Worm (Caenorhabditis elegans) whole organism, L1 larva: Measurements from ENCODE around the gene sra-4.

Source experiments
- C34B4.2 ChIP-seq: sonication (generic microtip); optimal IDR thresholded peaks from 2 replicates; lab custom pipeline; 2017; ENCODE audit warnings: mild to moderate bottlenecking, missing genetic modification characterization, missing compliant biosample characterization
- aha-1 ChIP-seq: fragments of 150-350 bp; optimal IDR thresholded peaks from 2 replicates; lab custom pipeline; 2014; ENCODE audit warnings: missing biosample characterization, missing genetic modification characterization
- aly-2 ChIP-seq: fragments of 150-350 bp; optimal IDR thresholded peaks from 2 replicates; lab custom pipeline; 2014; ENCODE audit warnings: missing biosample characterization, missing genetic modification characterization
- blmp-1 ChIP-seq: fragments of 150-350 bp; optimal IDR thresholded peaks from 2 replicates; lab custom pipeline; 2014; ENCODE audit warnings: missing biosample characterization, missing genetic modification characterization
- ceh-63 ChIP-seq: fragments of 200-800 bp; sonication (Bioruptor generic); optimal IDR thresholded peaks from 2 replicates; lab custom pipeline; 2018; ENCODE audit warnings: mild to moderate bottlenecking, missing genetic modification characterization, missing compliant biosample characterization
- ceh-8 ChIP-seq: fragments of 200-800 bp; sonication (Bioruptor generic); optimal IDR thresholded peaks from 2 replicates; lab custom pipeline; 2018; ENCODE audit warnings: mild to moderate bottlenecking, missing genetic modification characterization, moderate library complexity, missing compliant biosample characterization
- ceh-82 ChIP-seq, 3 experiments: fragments of 150-350 bp in 1 of 3; sonication (generic microtip) in 2 of 3; optimal IDR thresholded peaks; 2 replicates each; lab custom pipeline; 2014 to 2017; ENCODE audit warnings: missing biosample characterization in 3 of 3, missing genetic modification characterization in 3 of 3
- ces-1 ChIP-seq: fragments of 150-350 bp; optimal IDR thresholded peaks from 2 replicates; lab custom pipeline; 2014; ENCODE audit warnings: missing biosample characterization, missing genetic modification reagents, missing genetic modification characterization
- dpl-1 ChIP-seq, 3 experiments: fragments of 150-350 bp in 2 of 3; sonication (generic microtip) in 1 of 3; optimal IDR thresholded peaks; 2 replicates each; lab custom pipeline; 2014 to 2017; ENCODE audit warnings: missing biosample characterization in 3 of 3, missing genetic modification characterization in 3 of 3, missing genetic modification reagents in 3 of 3
- dsc-1 ChIP-seq: sonication (generic microtip); optimal IDR thresholded peaks from 2 replicates; lab custom pipeline; 2016; ENCODE audit warnings: mild to moderate bottlenecking, missing genetic modification characterization, missing compliant biosample characterization
- efl-1 ChIP-seq, 4 experiments: fragments of 150-350 bp; optimal IDR thresholded peaks in 3 of 4; peaks in 1 of 4; 1 replicate in 1 of 4; 2 replicates in 3 of 4; lab custom pipeline; 2014; ENCODE audit warnings: missing biosample characterization in 2 of 4, missing genetic modification characterization in 2 of 4, missing genetic modification reagents in 2 of 4
- efl-3 ChIP-seq: fragments of 200-800 bp; sonication (Bioruptor generic); optimal IDR thresholded peaks from 2 replicates; lab custom pipeline; 2018; ENCODE audit warnings: mild to moderate bottlenecking, missing genetic modification characterization, missing compliant biosample characterization
- egl-13 ChIP-seq: sonication (generic microtip); optimal IDR thresholded peaks from 2 replicates; lab custom pipeline; 2016; ENCODE audit warnings: missing genotype, missing genetic modification reagents, missing genetic modification characterization, missing compliant biosample characterization
- elt-2 ChIP-seq: sonication (generic microtip); optimal IDR thresholded peaks from 2 replicates; lab custom pipeline; 2016; ENCODE audit warnings: missing genetic modification characterization, mild to moderate bottlenecking, inconsistent platforms, missing compliant biosample characterization, missing genetic modification reagents
- elt-3 ChIP-seq, 6 experiments: fragments of 150-350 bp in 1 of 6; sonication (generic microtip); optimal IDR thresholded peaks; 2 replicates each; lab custom pipeline; 2017 to 2018; ENCODE audit warnings: missing biosample characterization in 6 of 6, missing genetic modification characterization in 6 of 6, inconsistent platforms in 1 of 6
- ets-5 ChIP-seq: fragments of 200-800 bp; sonication (Bioruptor generic); IDR thresholded peaks from 2 replicates; pipeline ENCODE4 v1.3.6; 2022; ENCODE audit warnings: missing genetic modification characterization, missing compliant biosample characterization
- fkh-8 ChIP-seq: sonication (generic microtip); optimal IDR thresholded peaks from 2 replicates; lab custom pipeline; 2016; ENCODE audit warnings: mild to moderate bottlenecking, missing genetic modification characterization, missing compliant biosample characterization
- fos-1 ChIP-seq: fragments of 150-350 bp; optimal IDR thresholded peaks from 2 replicates; lab custom pipeline; 2014; ENCODE audit warnings: missing biosample characterization, missing genetic modification characterization
- grh-1 ChIP-seq: fragments of 200-800 bp; sonication (Bioruptor generic); IDR thresholded peaks from 2 replicates; pipeline ENCODE4 v1.3.6; 2022; ENCODE audit warnings: missing genetic modification reagents, missing genetic modification characterization, missing compliant biosample characterization
- irx-1 ChIP-seq: sonication (generic microtip); optimal IDR thresholded peaks from 2 replicates; lab custom pipeline; 2016; ENCODE audit warnings: missing genetic modification characterization, missing compliant biosample characterization
- lin-14 ChIP-seq: fragments of 200-800 bp; sonication (Bioruptor generic); optimal IDR thresholded peaks from 2 replicates; lab custom pipeline; 2018; ENCODE audit warnings: mild to moderate bottlenecking, missing genetic modification characterization, moderate library complexity, missing compliant biosample characterization
- lin-15B ChIP-seq: fragments of 150-350 bp; sonication (generic microtip); optimal IDR thresholded peaks from 3 replicates; lab custom pipeline; 2014; ENCODE audit warnings: missing biosample characterization, missing genetic modification characterization
- lin-35 ChIP-seq, 2 experiments: fragments of 150-350 bp; optimal IDR thresholded peaks; 2 replicates each; lab custom pipeline; 2014; ENCODE audit warnings: missing biosample characterization in 2 of 2, missing genetic modification characterization in 2 of 2, missing genetic modification reagents in 2 of 2
- mab-9 ChIP-seq: fragments of 200-800 bp; sonication (Bioruptor generic); IDR thresholded peaks from 2 replicates; pipeline ENCODE4 v1.3.6; 2022; ENCODE audit warnings: missing genetic modification reagents, missing genetic modification characterization, missing compliant biosample characterization
- mdl-1 ChIP-seq, 2 experiments: fragments of 150-350 bp; optimal IDR thresholded peaks; 2 replicates each; lab custom pipeline; 2014 to 2017; ENCODE audit warnings: missing biosample characterization in 2 of 2, missing genetic modification characterization in 2 of 2, inconsistent platforms in 1 of 2
- nhr-237 ChIP-seq: fragments of 150-350 bp; optimal IDR thresholded peaks from 2 replicates; lab custom pipeline; 2014; ENCODE audit warnings: missing biosample characterization, missing genetic modification characterization
- nhr-47 ChIP-seq: sonication (generic microtip); optimal IDR thresholded peaks from 2 replicates; lab custom pipeline; 2016; ENCODE audit warnings: mild to moderate bottlenecking, missing genetic modification characterization, moderate library complexity, missing compliant biosample characterization
- nhr-90 ChIP-seq: sonication (generic microtip); optimal IDR thresholded peaks from 2 replicates; lab custom pipeline; 2016; ENCODE audit warnings: mild to moderate bottlenecking, missing genetic modification characterization, missing compliant biosample characterization; ENCODE audit not compliant: poor library complexity
- pag-3 ChIP-seq: sonication (generic microtip); optimal IDR thresholded peaks from 2 replicates; lab custom pipeline; 2017; ENCODE audit warnings: missing genetic modification characterization, mild to moderate bottlenecking, missing compliant biosample characterization, antibody characterized with exemption, borderline replicate concordance; ENCODE audit not compliant: insufficient read depth
- pax-3 ChIP-seq: fragments of 200-800 bp; sonication (Bioruptor generic); optimal IDR thresholded peaks from 2 replicates; lab custom pipeline; 2018; ENCODE audit warnings: mild to moderate bottlenecking, missing genetic modification characterization, moderate library complexity, missing compliant biosample characterization
- snu-23 ChIP-seq: sonication (generic microtip); optimal IDR thresholded peaks from 2 replicates; lab custom pipeline; 2016; ENCODE audit warnings: missing genetic modification characterization, missing compliant biosample characterization
- sox-4 ChIP-seq: sonication (generic microtip); optimal IDR thresholded peaks from 2 replicates; lab custom pipeline; 2016; ENCODE audit warnings: missing genetic modification characterization, missing compliant biosample characterization
- swsn-7 ChIP-seq: sonication (generic microtip); optimal IDR thresholded peaks from 2 replicates; lab custom pipeline; 2016; ENCODE audit warnings: missing genetic modification characterization, missing compliant biosample characterization
- unc-130 ChIP-seq: fragments of 150-350 bp; optimal IDR thresholded peaks from 2 replicates; lab custom pipeline; 2017; ENCODE audit warnings: missing biosample characterization, missing genetic modification characterization, inconsistent platforms
- unc-30 ChIP-seq: sonication (generic microtip); optimal IDR thresholded peaks from 2 replicates; lab custom pipeline; 2017; ENCODE audit warnings: missing biosample characterization, missing genetic modification characterization
- unc-62 ChIP-seq: fragments of 150-350 bp; optimal IDR thresholded peaks from 2 replicates; lab custom pipeline; 2014; ENCODE audit warnings: missing biosample characterization, missing genetic modification reagents, missing genetic modification characterization
- unc-98 ChIP-seq: fragments of 200-800 bp; sonication (Bioruptor generic); IDR thresholded peaks from 2 replicates; pipeline ENCODE4 v1.3.6; 2022; ENCODE audit warnings: missing genetic modification characterization, missing compliant biosample characterization
- vab-15 ChIP-seq: sonication (generic microtip); optimal IDR thresholded peaks from 2 replicates; lab custom pipeline; 2017; ENCODE audit warnings: missing genotype, mild to moderate bottlenecking, missing genetic modification characterization, missing compliant biosample characterization
- xbp-1 ChIP-seq: sonication (generic microtip); optimal IDR thresholded peaks from 2 replicates; lab custom pipeline; 2016; ENCODE audit warnings: missing genetic modification characterization, missing compliant biosample characterization
- zag-1 ChIP-seq: fragments of 150-350 bp; optimal IDR thresholded peaks from 2 replicates; lab custom pipeline; 2014; ENCODE audit warnings: missing biosample characterization, missing genetic modification characterization
- ztf-11 ChIP-seq, 2 experiments: sonication (generic microtip); optimal IDR thresholded peaks; 2 replicates each; lab custom pipeline; 2016 to 2017; ENCODE audit warnings: missing genetic modification characterization in 2 of 2, missing biosample characterization in 1 of 2, missing compliant biosample characterization in 1 of 2

Gene sra-4

ce11 chrII:9577630-9578029, 34.9 kb upstream of the sra-4 start:
- TF ChIP-seq pag-3 (no peak), C34B4.2 (tag; lab: Kevin White, UChicago) (no peak), elt-2 (tag; lab: Kevin White, UChicago) (no peak), ceh-8 (no peak), efl-1 (optimal IDR thresholded peaks at IDR 0.05; lab: Kevin White, UChicago) (no peak), efl-1 (GFP tag; optimal IDR thresholded peaks at IDR 0.05 in 1 of 2; lab: Kevin White, UChicago) (no peak), pax-3 (tag; lab: Kevin White, UChicago) (no peak), unc-62 (GFP tag; lab: Kevin White, UChicago) (no peak), lin-15B (tag; lab: Kevin White, UChicago) (no peak), ceh-63 (GFP tag; lab: Kevin White, UChicago) (no peak), elt-3 (tag; optimal IDR thresholded peaks at IDR 0.05; lab: Kevin White, UChicago) (no peak), nhr-47 (tag; lab: Kevin White, UChicago) (no peak), vab-15 (tag; lab: Kevin White, UChicago) (no peak)

DNA sequence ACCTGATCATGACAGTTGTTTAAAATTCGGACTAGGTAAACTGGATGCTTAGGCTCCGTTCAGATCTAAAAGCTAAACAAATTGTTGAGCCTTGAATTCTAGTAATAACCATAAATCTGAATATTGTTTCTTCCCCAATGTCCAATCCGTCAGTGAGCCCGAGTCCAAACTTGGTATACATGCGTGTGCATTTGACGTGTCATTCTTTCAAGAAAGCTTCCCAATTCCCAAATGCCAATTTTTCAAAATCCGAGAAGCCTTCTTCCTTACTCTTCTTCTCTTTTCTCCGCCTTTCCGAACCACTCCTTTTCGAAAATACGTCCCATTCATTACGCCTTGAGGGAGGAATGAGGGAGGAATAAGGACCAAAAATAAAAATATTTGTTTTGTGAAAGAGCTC, 34.0 kb upstream of the sra-4 start:
- TF ChIP-seq ztf-11 (tag; optimal IDR thresholded peaks at IDR 0.05; lab: Kevin White, UChicago) = no peak
- peak; percentile 15 for TF ChIP-seq lin-14
- no peak for TF ChIP-seq swsn-7

ce11 chrII:9575670-9576069, 33.0 kb upstream of the sra-4 start, which contains the start of gene exc-7:
exc-7 (plus strand) TSS chrII:9575970.
- TF ChIP-seq lin-35 (GFP tag; optimal IDR thresholded peaks at IDR 0.05; lab: Kevin White, UChicago) (no peak), unc-98 (no peak), irx-1 (no peak), ets-5 (no peak), xbp-1 (tag; lab: Kevin White, UChicago) (no peak), mab-9 (GFP tag; lab: Robert Waterston, UW) (no peak), ceh-63 (GFP tag; lab: Kevin White, UChicago) (no peak), efl-1 (optimal IDR thresholded peaks at IDR 0.05; lab: Kevin White, UChicago) (no peak), efl-1 (GFP tag; optimal IDR thresholded peaks at IDR 0.05 in 1 of 2; lab: Kevin White, UChicago) (peak in 1 of 2 experiments; percentile 61), efl-3 (GFP tag; lab: Kevin White, UChicago) (no peak)

DNA sequence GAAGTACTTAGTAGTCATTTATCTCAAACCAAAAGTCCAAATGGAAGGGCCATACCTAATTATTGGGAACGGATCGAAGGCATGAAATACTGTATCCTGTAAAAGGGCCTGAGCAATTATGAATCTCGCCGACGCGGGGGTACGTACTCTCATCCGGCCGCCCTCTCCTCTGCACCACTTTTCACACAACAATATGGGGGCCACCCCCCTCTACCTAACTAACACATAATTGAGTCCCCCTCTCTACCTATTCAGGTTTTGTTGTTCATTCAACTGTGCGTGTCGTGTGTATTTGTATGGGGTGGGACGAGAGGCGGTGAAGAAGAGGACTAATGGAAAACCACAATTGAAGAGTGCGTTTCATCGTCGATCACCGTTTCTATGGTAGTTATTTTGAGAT, 31.7 kb upstream of the sra-4 start:
- TF ChIP-seq fkh-8 (tag; lab: Kevin White, UChicago) (peak; percentile 22), unc-30 (tag; lab: Kevin White, UChicago) (no peak), blmp-1 (peak; percentile 10), dsc-1 (tag; lab: Kevin White, UChicago) (no peak), grh-1 (GFP tag; lab: Robert Waterston, UW) (0 out of 2 replicates have a peak, but pooled peaks have one; percentile 28), dpl-1 (GFP tag; optimal IDR thresholded peaks at IDR 0.05; lab: Kevin White, UChicago) (no peak), aly-2 (tag; lab: Kevin White, UChicago) (no peak), unc-62 (GFP tag; lab: Kevin White, UChicago) (no peak), egl-13 (tag; lab: Kevin White, UChicago) (no peak), lin-14 (peak; percentile 46), fos-1 (tag; lab: Kevin White, UChicago) (no peak), mab-9 (GFP tag; lab: Robert Waterston, UW) (no peak), efl-1 (optimal IDR thresholded peaks at IDR 0.05; lab: Kevin White, UChicago) (no peak), efl-1 (GFP tag; optimal IDR thresholded peaks at IDR 0.05 in 1 of 2; lab: Kevin White, UChicago) (peak in 1 of 2 experiments; percentile 65), zag-1 (tag; lab: Kevin White, UChicago) (no peak), mdl-1 (tag; optimal IDR thresholded peaks at IDR 0.05; lab: Kevin White, UChicago) (no peak)

- TF ChIP-seq nhr-237 (tag; lab: Kevin White, UChicago) = no peak
- TF ChIP-seq mdl-1 (tag; optimal IDR thresholded peaks at IDR 0.05; lab: Kevin White, UChicago) = no peak
- no peak for TF ChIP-seq sox-4 (tag; lab: Kevin White, UChicago)
- TF ChIP-seq lin-35 (GFP tag; optimal IDR thresholded peaks at IDR 0.05; lab: Kevin White, UChicago) = peak in 1 of 2 experiments; percentile 24
- no peak for TF ChIP-seq ceh-82 (tag; optimal IDR thresholded peaks at IDR 0.05; lab: Kevin White, UChicago)
- no peak for TF ChIP-seq aha-1
- peak; percentile 51 for TF ChIP-seq nhr-90 (tag; lab: Kevin White, UChicago)
- TF ChIP-seq egl-13 (tag; lab: Kevin White, UChicago) = no peak
- no peak for TF ChIP-seq ceh-8
- TF ChIP-seq zag-1 (tag; lab: Kevin White, UChicago) = no peak
- no peak for TF ChIP-seq ets-5
- no peak for TF ChIP-seq ces-1 (GFP tag; lab: Kevin White, UChicago)
- TF ChIP-seq snu-23 (GFP tag; lab: Kevin White, UChicago) = peak; percentile 71
- TF ChIP-seq nhr-47 (tag; lab: Kevin White, UChicago) = no peak
- no peak for TF ChIP-seq unc-130 (tag; lab: Kevin White, UChicago)
- no peak for TF ChIP-seq unc-30 (tag; lab: Kevin White, UChicago)
- TF ChIP-seq aly-2 (tag; lab: Kevin White, UChicago) = no peak
- no peak for TF ChIP-seq C34B4.2 (tag; lab: Kevin White, UChicago)
- no peak for TF ChIP-seq fkh-8 (tag; lab: Kevin White, UChicago)
- TF ChIP-seq grh-1 (GFP tag; lab: Robert Waterston, UW) = peak; percentile 47; the same call in 1 of the 2 replicates
Observed at ce11 chrII:9573412-9573811, 30.7 kb upstream of the sra-4 start.
